Worm (Caenorhabditis elegans) whole organism, late embryonic: ENCODE measurements around the gene dhrr-1.

Experiments
- F13H6.1 ChIP-seq: sonication (generic microtip); optimal IDR thresholded peaks from 2 replicates; lab custom pipeline; 2016; ENCODE audit warnings: missing genetic modification characterization, missing compliant biosample characterization
- ama-1 ChIP-seq: fragments of 150-350 bp; optimal IDR thresholded peaks from 2 replicates; lab custom pipeline; 2014
- elt-2 ChIP-seq: sonication (generic microtip); optimal IDR thresholded peaks from 2 replicates; lab custom pipeline; 2016; ENCODE audit warnings: missing genetic modification reagents, missing genetic modification characterization, missing compliant biosample characterization
- fax-1 ChIP-seq: sonication (generic microtip); optimal IDR thresholded peaks from 2 replicates; lab custom pipeline; 2016; ENCODE audit warnings: missing genotype, missing genetic modification characterization, missing compliant biosample characterization
- fkh-6 ChIP-seq: sonication (generic microtip); optimal IDR thresholded peaks from 2 replicates; lab custom pipeline; 2016; ENCODE audit warnings: missing genetic modification characterization, missing compliant biosample characterization
- hlh-15 ChIP-seq: sonication (generic microtip); optimal IDR thresholded peaks from 2 replicates; lab custom pipeline; 2016; ENCODE audit warnings: missing genetic modification characterization, missing compliant biosample characterization
- pha-4 ChIP-seq: fragments of 150-350 bp; optimal IDR thresholded peaks from 2 replicates; lab custom pipeline; 2018; ENCODE audit warnings: missing biosample characterization, missing genetic modification reagents, missing genetic modification characterization
- pqm-1 ChIP-seq: sonication (generic microtip); optimal IDR thresholded peaks from 2 replicates; lab custom pipeline; 2016; ENCODE audit warnings: missing genetic modification characterization, missing compliant biosample characterization
- unc-55 ChIP-seq: sonication (generic microtip); optimal IDR thresholded peaks from 2 replicates; lab custom pipeline; 2017; ENCODE audit warnings: missing biosample characterization, missing genetic modification reagents, missing genetic modification characterization

- TF ChIP-seq pha-4 = no peak
- no peak for TF ChIP-seq F13H6.1 (tag; lab: Kevin White, UChicago)
- no peak for TF ChIP-seq elt-2 (tag; lab: Kevin White, UChicago)
- TF ChIP-seq pqm-1 (tag; lab: Kevin White, UChicago) = no peak
- TF ChIP-seq unc-55 (GFP tag; lab: Kevin White, UChicago) = peak; percentile 36
- no peak for TF ChIP-seq ama-1 (lab: Kevin White, UChicago)
- TF ChIP-seq fax-1 (tag; lab: Kevin White, UChicago) = no peak
- no peak for TF ChIP-seq fkh-6 (tag; lab: Kevin White, UChicago)
- TF ChIP-seq hlh-15 (tag; lab: Kevin White, UChicago) = no peak
Measured at ce11 chrIII:8926512-8926911, 17.9 kb upstream of the dhrr-1 start.
